Fruit fly (Drosophila melanogaster): ENCODE data around the gene ranshi.
A peak's percentile ranks its signal among the peaks of the same experiment; 100 is the strongest.

The ranshi gene

DNA sequence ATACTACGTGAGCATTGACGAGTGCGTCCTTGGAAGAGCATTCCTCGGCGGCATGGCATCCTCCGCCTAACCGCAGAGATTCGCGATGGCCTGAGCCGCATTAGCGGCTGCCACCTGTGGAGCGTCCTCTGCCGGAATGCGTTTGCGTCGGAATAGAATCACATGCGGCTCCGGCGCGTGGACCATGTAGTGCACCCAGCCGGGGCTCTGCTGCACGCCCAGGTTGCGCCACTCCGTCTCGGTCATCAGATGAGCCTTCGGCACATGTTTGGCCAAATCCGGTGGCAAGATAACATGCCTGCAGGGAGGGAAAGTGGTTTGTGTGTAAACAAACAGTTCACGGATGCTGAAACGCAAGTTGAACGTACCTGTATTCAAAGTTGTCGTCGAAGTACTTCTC lies 14.1 kb downstream of the ranshi start:
- TF ChIP-seq acj6 (GFP tag; optimal IDR thresholded peaks at IDR 0.05) (no peak), fkh (GFP tag; optimal IDR thresholded peaks at IDR 0.05) (peak; percentile 64)

dm6 chr3R:8712722-8713131 lies 16.8 kb downstream of the ranshi start, which contains the start of gene CG8112:
TSS of gene CG8112 (plus strand) at chr3R:8712933.
- TF ChIP-seq CG3919 (GFP tag; optimal IDR thresholded peaks at IDR 0.05) (peak; percentile 34), dsx (GFP tag; optimal IDR thresholded peaks at IDR 0.05; ENCODE audit: poor library complexity, severe bottlenecking) (peak; percentile 21), Sox102F (GFP tag; optimal IDR thresholded peaks at IDR 0.05) (no peak), fd59A (GFP tag; optimal IDR thresholded peaks at IDR 0.05) (no peak), CG10669 (GFP tag; optimal IDR thresholded peaks at IDR 0.05) (no peak), CG8319 (GFP tag; optimal IDR thresholded peaks at IDR 0.05) (no peak), acj6 (GFP tag; optimal IDR thresholded peaks at IDR 0.05) (peak; percentile 27), CG34406 (GFP tag; optimal IDR thresholded peaks at IDR 0.05) (peak; percentile 47), CG6163 (GFP tag; IDR thresholded peaks at IDR 0.05) (peak; percentile 64), Hr39 (GFP tag; optimal IDR thresholded peaks at IDR 0.05) (no peak), CG6276 (GFP tag; optimal IDR thresholded peaks at IDR 0.05) (peak; percentile 1), esn (GFP tag; optimal IDR thresholded peaks at IDR 0.05) (peak; percentile 52), topi (GFP tag; optimal IDR thresholded peaks at IDR 0.05) (peak; percentile 2), Blimp-1 (GFP tag; optimal IDR thresholded peaks at IDR 0.05) (peak; percentile 23), eg (GFP tag; IDR thresholded peaks at IDR 0.05) (peak; percentile 41; the same call in 2 of the 3 replicates), CG15336 (GFP tag; IDR thresholded peaks at IDR 0.05) (no peak), net (GFP tag; optimal IDR thresholded peaks at IDR 0.05) (no peak), CG6854 (GFP tag; optimal IDR thresholded peaks at IDR 0.05) (no peak), CG10631 (GFP tag; optimal IDR thresholded peaks at IDR 0.05) (peak; percentile 19), svp (GFP tag) (peak; percentile 78), ss (GFP tag; optimal IDR thresholded peaks at IDR 0.05) (peak in 1 of 2 experiments; percentile 16), Hr4 (GFP tag; optimal IDR thresholded peaks at IDR 0.05) (no peak), OdsH (GFP tag; optimal IDR thresholded peaks at IDR 0.05) (peak; percentile 14), lz (GFP tag; optimal IDR thresholded peaks at IDR 0.05) (no peak), Hr38 (GFP tag; optimal IDR thresholded peaks at IDR 0.05) (no peak), CG8632 (GFP tag; optimal IDR thresholded peaks at IDR 0.05) (peak; percentile 59), CG7368 (GFP tag; optimal IDR thresholded peaks at IDR 0.05) (no peak), CG6792 (GFP tag; optimal IDR thresholded peaks at IDR 0.05) (no peak), CG11902 (GFP tag; optimal IDR thresholded peaks at IDR 0.05) (no peak), CG1621 (tag; optimal IDR thresholded peaks at IDR 0.05) (no peak), Lpt (GFP tag; optimal IDR thresholded peaks at IDR 0.05) (no peak), CG3032 (tag; optimal IDR thresholded peaks at IDR 0.05) (peak; percentile 28), Eip93F (GFP tag; optimal IDR thresholded peaks at IDR 0.05) (no peak), spab (GFP tag; optimal IDR thresholded peaks at IDR 0.05) (peak; percentile 3), CG32006 (GFP tag; optimal IDR thresholded peaks at IDR 0.05) (peak; percentile 74), CG16779 (tag; optimal IDR thresholded peaks at IDR 0.05) (no peak), CG31627 (GFP tag; optimal IDR thresholded peaks at IDR 0.05) (no peak), Smox (GFP tag; optimal IDR thresholded peaks at IDR 0.05) (no peak), achi (GFP tag; optimal IDR thresholded peaks at IDR 0.05) (peak; percentile 46), salr (GFP tag; optimal IDR thresholded peaks at IDR 0.05) (peak in 1 of 2 experiments; percentile 14), CG8119 (GFP tag; IDR thresholded peaks at IDR 0.05) (no peak), fkh (GFP tag; optimal IDR thresholded peaks at IDR 0.05) (peak; percentile 9), pdm3 (GFP tag; optimal IDR thresholded peaks at IDR 0.05) (no peak), Eip78C (GFP tag) (peak; percentile 63)

All from whole organism, prepupa.